Worm (Caenorhabditis elegans): ENCODE measurements around the gene cyp-44A1.

cyp-44A1 gene

ce11 chrII:5544145-5544515 is 40.3 kb downstream of the cyp-44A1 start (continued):
- TF ChIP-seq ceh-32 (tag; optimal IDR thresholded peaks at IDR 0.05; ENCODE audit: poor library complexity) (no peak), egl-27 (tag; optimal IDR thresholded peaks at IDR 0.05) (peak; percentile 48), nhr-41 (GFP tag; IDR thresholded peaks at IDR 0.05) (peak; percentile 46; the same call in 1 of the 2 replicates), aly-2 (tag; optimal IDR thresholded peaks at IDR 0.05) (no peak), D1046.2 (GFP tag; IDR thresholded peaks at IDR 0.05) (peak; percentile 59; the same call in 1 of the 2 replicates), hlh-11 (tag; optimal IDR thresholded peaks at IDR 0.05) (peak; percentile 77), nhr-42 (GFP tag; IDR thresholded peaks at IDR 0.05) (peak; percentile 86), ceh-28 (tag; optimal IDR thresholded peaks at IDR 0.05) (no peak), nhr-28 (tag; optimal IDR thresholded peaks at IDR 0.05) (peak; percentile 71), tag-97 (GFP tag; IDR thresholded peaks at IDR 0.05) (no peak), saeg-2 (GFP tag; IDR thresholded peaks at IDR 0.05) (peak; percentile 47; the same call in 1 of the 2 replicates), ama-1 (optimal IDR thresholded peaks at IDR 0.05) (peak; percentile 99), hlh-30 (tag; optimal IDR thresholded peaks at IDR 0.05; ENCODE audit: insufficient read depth) (peak; percentile 33), duxl-1 (tag; optimal IDR thresholded peaks at IDR 0.05; ENCODE audit: poor library complexity) (peak; percentile 46), lsy-2 (tag; optimal IDR thresholded peaks at IDR 0.05) (peak; percentile 0 to 83), lin-1 (GFP tag; IDR thresholded peaks at IDR 0.05) (peak; percentile 59; the same call in 1 of the 2 replicates), ctbp-1 (GFP tag; IDR thresholded peaks at IDR 0.05) (0 out of 2 replicates have a peak, but pooled peaks have one; percentile 17), daf-19 (GFP tag; conservative IDR thresholded peaks at IDR 0.05) (no peak), dve-1 (tag; optimal IDR thresholded peaks at IDR 0.05; ENCODE audit: insufficient read depth) (peak; percentile 96), ceh-20 (GFP tag; IDR thresholded peaks at IDR 0.05) (peak; percentile 46), dmd-9 (GFP tag; IDR thresholded peaks at IDR 0.05) (peak; percentile 62; the same call in 1 of the 2 replicates), pha-4 (GFP tag; IDR thresholded peaks at IDR 0.05) (peak; percentile 16; the same call in 1 of the 2 replicates), pha-4 (tag; optimal IDR thresholded peaks at IDR 0.05) (no peak), nhr-11 (tag; optimal IDR thresholded peaks at IDR 0.05) (peak; percentile 62), zag-1 (tag; optimal IDR thresholded peaks at IDR 0.05) (no peak), mdl-1 (tag; optimal IDR thresholded peaks at IDR 0.05) (peak in 1 of 2 experiments; percentile 45), mes-2 (tag; optimal IDR thresholded peaks at IDR 0.05; ENCODE audit: poor library complexity, severe bottlenecking) (peak; percentile 81), nhr-25 (tag; optimal IDR thresholded peaks at IDR 0.05; ENCODE audit: borderline replicate concordance, insufficient read depth) (no peak), Y5F2A.4 (GFP tag; optimal IDR thresholded peaks at IDR 0.05) (no peak), mxl-2 (GFP tag; conservative IDR thresholded peaks at IDR 0.05) (peak; percentile 60; the same call in 1 of the 2 replicates), nhr-237 (tag; optimal IDR thresholded peaks at IDR 0.05) (no peak), lir-3 (tag; optimal IDR thresholded peaks at IDR 0.05) (no peak), dmd-6 (GFP tag; IDR thresholded peaks at IDR 0.05) (peak; percentile 80), zip-2 (tag; optimal IDR thresholded peaks at IDR 0.05) (no peak), ztf-11 (tag; optimal IDR thresholded peaks at IDR 0.05) (no peak), arid-1 (GFP tag; conservative IDR thresholded peaks at IDR 0.05) (peak; percentile 74)

ce11 chrII:5544764-5545163 is 40.9 kb downstream of the cyp-44A1 start, which contains the start of gene ins-13:
Gene ins-13, minus strand, starts transcription at chrII:5544864.
- TF ChIP-seq nhr-237 (tag; optimal IDR thresholded peaks at IDR 0.05), result no peak
- no peak for TF ChIP-seq T26A8.4 (GFP tag; IDR thresholded peaks at IDR 0.05)
- no peak for TF ChIP-seq ceh-32 (tag; optimal IDR thresholded peaks at IDR 0.05; ENCODE audit: poor library complexity)
- TF ChIP-seq lin-13 (GFP tag; optimal IDR thresholded peaks at IDR 0.05), result no peak
- TF ChIP-seq nhr-102 (tag; optimal IDR thresholded peaks at IDR 0.05), result no peak
- no peak for TF ChIP-seq dve-1 (tag; optimal IDR thresholded peaks at IDR 0.05; ENCODE audit: insufficient read depth)
- TF ChIP-seq hlh-11 (tag; optimal IDR thresholded peaks at IDR 0.05), result no peak
- no peak for TF ChIP-seq ceh-44 (GFP tag; IDR thresholded peaks at IDR 0.05)
- TF ChIP-seq sdz-12 (GFP tag; optimal IDR thresholded peaks at IDR 0.05), result no peak
- no peak for TF ChIP-seq lin-15B (tag; optimal IDR thresholded peaks at IDR 0.05)
- no peak for TF ChIP-seq lim-7 (GFP tag; IDR thresholded peaks at IDR 0.05)
- no peak for TF ChIP-seq nhr-48 (tag; optimal IDR thresholded peaks at IDR 0.05)
- no peak for TF ChIP-seq ces-1 (GFP tag; optimal IDR thresholded peaks at IDR 0.05)
- no peak for TF ChIP-seq tag-97 (GFP tag; IDR thresholded peaks at IDR 0.05)
- no peak for TF ChIP-seq madf-9 (GFP tag; conservative IDR thresholded peaks at IDR 0.05)
- TF ChIP-seq F44E2.7 (GFP tag; IDR thresholded peaks at IDR 0.05), result no peak
- no peak for TF ChIP-seq ztf-7 (tag; optimal IDR thresholded peaks at IDR 0.05)
- TF ChIP-seq nhr-111 (GFP tag; optimal IDR thresholded peaks at IDR 0.05), result no peak
- no peak for TF ChIP-seq fkh-10 (GFP tag; optimal IDR thresholded peaks at IDR 0.05)

Measured in whole organism, L4 larva.